Fruit fly (Drosophila melanogaster): ENCODE results near the gene CG9386.

Gene CG9386

DNA sequence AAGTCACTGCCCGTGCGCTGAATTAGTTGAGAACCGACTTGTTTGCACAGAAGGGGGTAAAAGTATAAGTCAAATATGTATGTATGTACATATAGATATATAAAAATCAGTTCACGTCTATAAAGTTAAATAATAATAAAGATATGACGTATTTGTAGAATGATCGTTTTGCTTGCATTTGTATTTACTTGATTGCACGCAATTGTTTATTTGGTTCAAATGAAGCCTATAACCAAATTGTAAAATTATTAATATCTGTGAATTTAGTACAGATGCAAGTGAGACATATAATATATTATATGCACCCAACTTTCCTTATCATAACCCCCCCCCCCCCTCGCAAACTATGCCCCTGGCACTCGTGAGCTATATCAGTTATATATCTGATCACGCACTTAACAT lies 45.4 kb upstream of the CG9386 start (continued):
- TF ChIP-seq CG4617 (GFP tag; optimal IDR thresholded peaks at IDR 0.05; ENCODE audit: borderline replicate concordance), result no peak
- no peak for TF ChIP-seq br (optimal IDR thresholded peaks at IDR 0.05)
- no peak for TF ChIP-seq h (optimal IDR thresholded peaks at IDR 0.05)
- TF ChIP-seq CG9609 (GFP tag; optimal IDR thresholded peaks at IDR 0.05), result no peak
- no peak for TF ChIP-seq schlank (tag; optimal IDR thresholded peaks at IDR 0.05)
- TF ChIP-seq pan (optimal IDR thresholded peaks at IDR 0.05), result no peak
- no peak for TF ChIP-seq pan (GFP tag; optimal IDR thresholded peaks at IDR 0.05 in 1 of 2, IDR thresholded peaks at IDR 0.05 in 1 of 2)
- TF ChIP-seq sc (optimal IDR thresholded peaks at IDR 0.05), result no peak
- no peak for TF ChIP-seq sc (GFP tag; optimal IDR thresholded peaks at IDR 0.05)
- TF ChIP-seq CG6689 (GFP tag; IDR thresholded peaks at IDR 0.05), result peak; percentile 35; the same call in 1 of the 2 replicates
- peak; percentile 39 for TF ChIP-seq CG6813 (GFP tag; optimal IDR thresholded peaks at IDR 0.05)
- TF ChIP-seq dm (GFP tag; optimal IDR thresholded peaks at IDR 0.05), result no peak
- TF ChIP-seq CG10431 (GFP tag; optimal IDR thresholded peaks at IDR 0.05), result peak; percentile 29
- TF ChIP-seq CG31365 (tag; optimal IDR thresholded peaks at IDR 0.05), result no peak
- no peak for TF ChIP-seq tin (GFP tag; optimal IDR thresholded peaks at IDR 0.05)
- TF ChIP-seq CG31388 (GFP tag; optimal IDR thresholded peaks at IDR 0.05), result no peak
- TF ChIP-seq Taf1 (GFP tag; IDR thresholded peaks at IDR 0.05), result peak; percentile 24; the same call in 1 of the 2 replicates
- TF ChIP-seq CG10147 (GFP tag; optimal IDR thresholded peaks at IDR 0.05), result peak; percentile 62
- no peak for TF ChIP-seq repo (GFP tag; optimal IDR thresholded peaks at IDR 0.05)
- no peak for TF ChIP-seq CG9817 (tag; optimal IDR thresholded peaks at IDR 0.05)
- TF ChIP-seq esg (GFP tag; conservative IDR thresholded peaks at IDR 0.05), result no peak
- TF ChIP-seq CG7745 (tag; optimal IDR thresholded peaks at IDR 0.05), result no peak
- no peak for TF ChIP-seq Optix (GFP tag; IDR thresholded peaks at IDR 0.05)
- peak; percentile 57 for TF ChIP-seq Hand (GFP tag; optimal IDR thresholded peaks at IDR 0.05)
- no peak for TF ChIP-seq CG15073 (GFP tag; optimal IDR thresholded peaks at IDR 0.05)
- TF ChIP-seq az2 (GFP tag; optimal IDR thresholded peaks at IDR 0.05), result no peak
- TF ChIP-seq fu2 (GFP tag; optimal IDR thresholded peaks at IDR 0.05), result no peak
- no peak for TF ChIP-seq kah (GFP tag; optimal IDR thresholded peaks at IDR 0.05)
- TF ChIP-seq D19B (GFP tag; optimal IDR thresholded peaks at IDR 0.05), result peak; percentile 41
- no peak for TF ChIP-seq ems (GFP tag; optimal IDR thresholded peaks at IDR 0.05)
- TF ChIP-seq dimm (GFP tag; IDR thresholded peaks at IDR 0.05), result no peak
- no peak for TF ChIP-seq Gug (GFP tag; IDR thresholded peaks at IDR 0.05)
- TF ChIP-seq Antp (GFP tag; optimal IDR thresholded peaks at IDR 0.05), result no peak
- peak; percentile 5; the same call in 1 of the 2 replicates for TF ChIP-seq CG4730 (GFP tag; IDR thresholded peaks at IDR 0.05)
- TF ChIP-seq pum (GFP tag; optimal IDR thresholded peaks at IDR 0.05), result no peak
- TF ChIP-seq sens (GFP tag), result peak; percentile 72
- TF ChIP-seq bowl (GFP tag; IDR thresholded peaks at IDR 0.05), result no peak
- TF ChIP-seq Bgb (GFP tag; IDR thresholded peaks at IDR 0.05; ENCODE audit: partially characterized antibody), result no peak
- TF ChIP-seq CG12104 (GFP tag; optimal IDR thresholded peaks at IDR 0.05), result peak; percentile 40
- no peak for TF ChIP-seq bigmax (GFP tag; optimal IDR thresholded peaks at IDR 0.05)
- TF ChIP-seq gce (GFP tag; IDR thresholded peaks at IDR 0.05), result no peak
- TF ChIP-seq Dp (GFP tag; optimal IDR thresholded peaks at IDR 0.05), result no peak
- peak; percentile 23 for TF ChIP-seq Fer2 (tag; optimal IDR thresholded peaks at IDR 0.05)
- no peak for TF ChIP-seq MTF-1 (GFP tag; optimal IDR thresholded peaks at IDR 0.05; ENCODE audit: borderline replicate concordance)
- no peak for TF ChIP-seq CHES-1-like (GFP tag; optimal IDR thresholded peaks at IDR 0.05)
- TF ChIP-seq CG9797 (GFP tag; optimal IDR thresholded peaks at IDR 0.05), result no peak
- TF ChIP-seq ara (GFP tag; IDR thresholded peaks at IDR 0.05), result no peak
- no peak for TF ChIP-seq stwl (tag; optimal IDR thresholded peaks at IDR 0.05)
- TF ChIP-seq CG7839 (tag; optimal IDR thresholded peaks at IDR 0.05), result peak; percentile 71
- peak; percentile 57 for TF ChIP-seq ranshi (GFP tag; IDR thresholded peaks at IDR 0.05)
- peak; percentile 25 for TF ChIP-seq bcd (GFP tag; optimal IDR thresholded peaks at IDR 0.05)
- peak; percentile 4 for TF ChIP-seq Ssrp (tag; optimal IDR thresholded peaks at IDR 0.05)
- TF ChIP-seq emc (GFP tag; optimal IDR thresholded peaks at IDR 0.05), result no peak
- TF ChIP-seq pb (GFP tag; optimal IDR thresholded peaks at IDR 0.05), result no peak

All from whole organism, embryonic.